Worm (Caenorhabditis elegans) whole organism, L1 larva: ENCODE data around the gene sri-78.
"Not testable (repeated sequence)": the region's sequence is repeated elsewhere in the genome, so short reads cannot be mapped to it uniquely, and the experiment has no call there.

Experiments used
- ets-5 ChIP-seq: fragments of 200-800 bp; sonication (Bioruptor generic); IDR thresholded peaks from 2 replicates; pipeline ENCODE4 v1.3.6; 2022; ENCODE audit warnings: missing genetic modification characterization, missing compliant biosample characterization
- fos-1 ChIP-seq: fragments of 150-350 bp; optimal IDR thresholded peaks from 2 replicates; lab custom pipeline; 2014; ENCODE audit warnings: missing biosample characterization, missing genetic modification characterization
- nhr-11 ChIP-seq: fragments of 150-350 bp; optimal IDR thresholded peaks from 2 replicates; lab custom pipeline; 2014; ENCODE audit warnings: missing biosample characterization, missing genetic modification characterization
- sptf-1 ChIP-seq: fragments of 150-350 bp; optimal IDR thresholded peaks from 2 replicates; lab custom pipeline; 2014; ENCODE audit warnings: missing biosample characterization, missing genetic modification characterization
- tlp-1 ChIP-seq: fragments of 150-350 bp; optimal IDR thresholded peaks from 2 replicates; lab custom pipeline; 2014; ENCODE audit warnings: missing biosample characterization, missing genetic modification characterization
- ztf-4 ChIP-seq: fragments of 150-350 bp; optimal IDR thresholded peaks from 2 replicates; lab custom pipeline; 2014; ENCODE audit warnings: missing biosample characterization, missing genetic modification characterization

DNA sequence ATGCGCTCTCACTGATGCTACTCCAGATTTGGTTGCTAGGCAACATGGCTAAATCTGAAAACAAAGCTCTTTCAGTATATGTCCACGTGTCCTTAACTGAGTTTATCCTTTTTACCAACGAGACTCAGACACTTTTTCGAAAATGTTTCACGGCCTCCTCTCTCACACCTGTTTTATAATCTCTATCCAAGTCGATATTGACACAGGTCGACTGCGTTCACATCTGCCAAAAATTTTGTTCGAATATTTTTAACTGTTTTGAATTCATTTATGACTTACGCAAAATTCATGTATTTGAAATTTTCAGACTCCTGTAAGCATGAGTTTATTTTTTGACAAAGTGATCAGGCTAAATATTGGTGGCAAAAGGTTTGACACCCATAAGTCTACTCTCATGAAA, 30.8 kb downstream of the sri-78 start, which contains the start of gene ZC239.3:
- TF ChIP-seq tlp-1 (tag; lab: Kevin White, UChicago); ztf-4 (tag; lab: Kevin White, UChicago); nhr-11 (tag; lab: Kevin White, UChicago); fos-1; sptf-1 (tag; lab: Kevin White, UChicago); ets-5: not testable (repeated sequence)
